Worm (Caenorhabditis elegans): ENCODE results near the gene C06A6.2.

The C06A6.2 gene

ce11 chrIV:7830151-7830550 lies 16.3 kb upstream of the C06A6.2 start, which contains the start of gene mvb-12 (continued):
- TF ChIP-seq T26A8.4 (GFP tag; IDR thresholded peaks at IDR 0.05), result no peak

ce11 chrIV:7834625-7835228 lies 11.7 kb upstream of the C06A6.2 start, which contains the start of gene erp-44.2:
Gene erp-44.2, minus strand, starts transcription at chrIV:7834675.
- TF ChIP-seq aha-1 (tag) (peak; percentile 34), lsy-2 (tag; optimal IDR thresholded peaks at IDR 0.05) (no peak), tag-97 (GFP tag; IDR thresholded peaks at IDR 0.05) (no peak)

ce11 chrIV:7836030-7836429 lies 10.4 kb upstream of the C06A6.2 start:
- TF ChIP-seq nhr-25 (tag; optimal IDR thresholded peaks at IDR 0.05; ENCODE audit: borderline replicate concordance, insufficient read depth) (peak; percentile 47), lsy-2 (tag; optimal IDR thresholded peaks at IDR 0.05) (peak in 1 of 2 experiments; percentile 18), mdl-1 (tag; optimal IDR thresholded peaks at IDR 0.05) (peak in 1 of 2 experiments; percentile 0), mxl-3 (GFP tag; optimal IDR thresholded peaks at IDR 0.05) (peak; percentile 33), daf-19 (GFP tag; conservative IDR thresholded peaks at IDR 0.05) (no peak), nhr-28 (tag; optimal IDR thresholded peaks at IDR 0.05) (peak; percentile 83), vab-7 (GFP tag; IDR thresholded peaks at IDR 0.05) (no peak)

- TF ChIP-seq mxl-2 (GFP tag; conservative IDR thresholded peaks at IDR 0.05) (no peak), ceh-82 (tag; optimal IDR thresholded peaks at IDR 0.05) (no peak), Y75B8A.6 (GFP tag; IDR thresholded peaks at IDR 0.05) (no peak), daf-19 (GFP tag; conservative IDR thresholded peaks at IDR 0.05) (no peak), daf-8 (GFP tag; IDR thresholded peaks at IDR 0.05) (no peak), Y48G9A.11 (GFP tag; IDR thresholded peaks at IDR 0.05) (no peak), attf-4 (tag; optimal IDR thresholded peaks at IDR 0.05) (no peak), mdl-1 (tag; optimal IDR thresholded peaks at IDR 0.05) (no peak)
These were observed 9.9 kb upstream of the C06A6.2 start for ce11 chrIV:7836491-7836890.

ce11 chrIV:7838426-7838825 lies 8.0 kb upstream of the C06A6.2 start, which contains the start of gene C06A6.7:
Gene C06A6.7, minus strand, starts transcription at chrIV:7838526.
- TF ChIP-seq ces-1 (GFP tag; optimal IDR thresholded peaks at IDR 0.05) (no peak), lir-3 (tag; optimal IDR thresholded peaks at IDR 0.05) (no peak), gei-8 (GFP tag; optimal IDR thresholded peaks at IDR 0.05) (no peak), Y75B8A.6 (GFP tag; IDR thresholded peaks at IDR 0.05) (no peak), sdz-12 (GFP tag; optimal IDR thresholded peaks at IDR 0.05) (no peak), hif-1 (tag; optimal IDR thresholded peaks at IDR 0.05) (no peak), ceh-62 (tag; optimal IDR thresholded peaks at IDR 0.05) (no peak), lim-7 (GFP tag; IDR thresholded peaks at IDR 0.05) (no peak), lsy-2 (tag; optimal IDR thresholded peaks at IDR 0.05) (no peak), fkh-10 (GFP tag; optimal IDR thresholded peaks at IDR 0.05) (no peak), F49E8.2 (tag; optimal IDR thresholded peaks at IDR 0.05; ENCODE audit: borderline replicate concordance) (no peak), egl-43 (GFP tag; IDR thresholded peaks at IDR 0.05) (no peak), lin-13 (GFP tag; optimal IDR thresholded peaks at IDR 0.05) (no peak), zip-2 (tag; optimal IDR thresholded peaks at IDR 0.05) (no peak), aly-2 (tag; optimal IDR thresholded peaks at IDR 0.05) (no peak), snpc-1.2 (GFP tag; IDR thresholded peaks at IDR 0.05) (no peak), dmd-8 (GFP tag; IDR thresholded peaks at IDR 0.05) (no peak), zfp-3 (GFP tag; conservative IDR thresholded peaks at IDR 0.05) (no peak), jun-1 (tag; optimal IDR thresholded peaks at IDR 0.05) (no peak), mes-2 (tag; optimal IDR thresholded peaks at IDR 0.05; ENCODE audit: poor library complexity, severe bottlenecking) (no peak)

All from whole organism, L4 larva.